Worm (Caenorhabditis elegans) whole organism, L1 larva: ENCODE data around the gene F26G1.10.

Experiments used
- C16A3.4 ChIP-seq: fragments of 150-350 bp; optimal IDR thresholded peaks from 2 replicates; lab custom pipeline; 2014; ENCODE audit warnings: missing biosample characterization, missing genetic modification characterization
- C34B4.2 ChIP-seq: sonication (generic microtip); optimal IDR thresholded peaks from 2 replicates; lab custom pipeline; 2017; ENCODE audit warnings: mild to moderate bottlenecking, missing genetic modification characterization, missing compliant biosample characterization
- F16B12.6 ChIP-seq: fragments of 150-350 bp; optimal IDR thresholded peaks from 2 replicates; lab custom pipeline; 2014; ENCODE audit warnings: missing biosample characterization, missing genetic modification characterization
- Y116A8C.19 ChIP-seq: sonication (generic microtip); optimal IDR thresholded peaks from 2 replicates; lab custom pipeline; 2016; ENCODE audit warnings: missing compliant biosample characterization, missing genetic modification characterization, borderline replicate concordance
- aha-1 ChIP-seq: fragments of 150-350 bp; optimal IDR thresholded peaks from 2 replicates; lab custom pipeline; 2014; ENCODE audit warnings: missing biosample characterization, missing genetic modification characterization
- alr-1 ChIP-seq: fragments of 200-800 bp; sonication (Bioruptor generic); optimal IDR thresholded peaks from 2 replicates; lab custom pipeline; 2018; ENCODE audit warnings: borderline replicate concordance, mild to moderate bottlenecking, missing genetic modification characterization, missing compliant biosample characterization
- blmp-1 ChIP-seq: fragments of 150-350 bp; optimal IDR thresholded peaks from 2 replicates; lab custom pipeline; 2014; ENCODE audit warnings: missing biosample characterization, missing genetic modification characterization
- ceh-8 ChIP-seq: fragments of 200-800 bp; sonication (Bioruptor generic); optimal IDR thresholded peaks from 2 replicates; lab custom pipeline; 2018; ENCODE audit warnings: mild to moderate bottlenecking, missing genetic modification characterization, moderate library complexity, missing compliant biosample characterization
- ceh-82 ChIP-seq, 3 experiments: fragments of 150-350 bp in 1 of 3; sonication (generic microtip) in 2 of 3; optimal IDR thresholded peaks; 2 replicates each; lab custom pipeline; 2014 to 2017; ENCODE audit warnings: missing biosample characterization in 3 of 3, missing genetic modification characterization in 3 of 3
- ceh-88 ChIP-seq: fragments of 200-800 bp; sonication (Bioruptor generic); IDR thresholded peaks from 2 replicates; pipeline ENCODE4 v1.3.6; 2022; ENCODE audit warnings: missing genetic modification characterization, missing compliant biosample characterization
- efl-1 ChIP-seq, 4 experiments: fragments of 150-350 bp; optimal IDR thresholded peaks in 3 of 4; peaks in 1 of 4; 1 replicate in 1 of 4; 2 replicates in 3 of 4; lab custom pipeline; 2014; ENCODE audit warnings: missing biosample characterization in 2 of 4, missing genetic modification characterization in 2 of 4, missing genetic modification reagents in 2 of 4
- elt-3 ChIP-seq, 6 experiments: fragments of 150-350 bp in 1 of 6; sonication (generic microtip); optimal IDR thresholded peaks; 2 replicates each; lab custom pipeline; 2017 to 2018; ENCODE audit warnings: missing biosample characterization in 6 of 6, missing genetic modification characterization in 6 of 6, inconsistent platforms in 1 of 6
- ets-5 ChIP-seq: fragments of 200-800 bp; sonication (Bioruptor generic); IDR thresholded peaks from 2 replicates; pipeline ENCODE4 v1.3.6; 2022; ENCODE audit warnings: missing genetic modification characterization, missing compliant biosample characterization
- fkh-10 ChIP-seq: sonication (generic microtip); optimal IDR thresholded peaks from 2 replicates; lab custom pipeline; 2017; ENCODE audit warnings: missing biosample characterization, missing genetic modification reagents, missing genetic modification characterization
- fkh-4 ChIP-seq: sonication (generic microtip); optimal IDR thresholded peaks from 2 replicates; lab custom pipeline; 2016; ENCODE audit warnings: missing compliant biosample characterization, missing genetic modification characterization, borderline replicate concordance
- fkh-8 ChIP-seq: sonication (generic microtip); optimal IDR thresholded peaks from 2 replicates; lab custom pipeline; 2016; ENCODE audit warnings: mild to moderate bottlenecking, missing genetic modification characterization, missing compliant biosample characterization
- grh-1 ChIP-seq: fragments of 200-800 bp; sonication (Bioruptor generic); IDR thresholded peaks from 2 replicates; pipeline ENCODE4 v1.3.6; 2022; ENCODE audit warnings: missing genetic modification reagents, missing genetic modification characterization, missing compliant biosample characterization
- hpl-2 ChIP-seq: fragments of 150-350 bp; optimal IDR thresholded peaks from 2 replicates; lab custom pipeline; 2014; ENCODE audit warnings: missing biosample characterization, missing genetic modification reagents, missing genetic modification characterization
- irx-1 ChIP-seq: sonication (generic microtip); optimal IDR thresholded peaks from 2 replicates; lab custom pipeline; 2016; ENCODE audit warnings: missing genetic modification characterization, missing compliant biosample characterization
- jun-1 ChIP-seq: fragments of 150-350 bp; optimal IDR thresholded peaks from 2 replicates; lab custom pipeline; 2014; ENCODE audit warnings: missing biosample characterization, missing genetic modification reagents, missing genetic modification characterization
- lin-13 ChIP-seq: fragments of 150-350 bp; optimal IDR thresholded peaks from 2 replicates; lab custom pipeline; 2014; ENCODE audit warnings: missing biosample characterization, missing genetic modification reagents, missing genetic modification characterization
- lin-14 ChIP-seq: fragments of 200-800 bp; sonication (Bioruptor generic); optimal IDR thresholded peaks from 2 replicates; lab custom pipeline; 2018; ENCODE audit warnings: mild to moderate bottlenecking, missing genetic modification characterization, moderate library complexity, missing compliant biosample characterization
- lin-35 ChIP-seq, 2 experiments: fragments of 150-350 bp; optimal IDR thresholded peaks; 2 replicates each; lab custom pipeline; 2014; ENCODE audit warnings: missing biosample characterization in 2 of 2, missing genetic modification characterization in 2 of 2, missing genetic modification reagents in 2 of 2
- lin-39 ChIP-seq: fragments of 150-350 bp; optimal IDR thresholded peaks from 2 replicates; lab custom pipeline; 2014; ENCODE audit warnings: missing biosample characterization, missing genetic modification reagents, missing genetic modification characterization
- lir-3 ChIP-seq: sonication (generic microtip); optimal IDR thresholded peaks from 2 replicates; lab custom pipeline; 2016; ENCODE audit warnings: mild to moderate bottlenecking, missing genetic modification characterization, moderate library complexity, missing compliant biosample characterization; ENCODE audit not compliant: poor library complexity
- lsy-2 ChIP-seq, 2 experiments: fragments of 150-350 bp; optimal IDR thresholded peaks; 2 replicates each; lab custom pipeline; 2014; ENCODE audit warnings: missing biosample characterization in 2 of 2, missing genetic modification characterization in 2 of 2
- mab-9 ChIP-seq: fragments of 200-800 bp; sonication (Bioruptor generic); IDR thresholded peaks from 2 replicates; pipeline ENCODE4 v1.3.6; 2022; ENCODE audit warnings: missing genetic modification reagents, missing genetic modification characterization, missing compliant biosample characterization
- mef-2 ChIP-seq: fragments of 150-350 bp; optimal IDR thresholded peaks from 2 replicates; lab custom pipeline; 2014; ENCODE audit warnings: missing biosample characterization, missing genetic modification characterization
- mep-1 ChIP-seq: fragments of 150-350 bp; optimal IDR thresholded peaks from 2 replicates; lab custom pipeline; 2014; ENCODE audit warnings: missing biosample characterization, missing genetic modification characterization
- nhr-19 ChIP-seq: fragments of 200-800 bp; sonication (Bioruptor generic); conservative IDR thresholded peaks from 2 replicates; pipeline ENCODE4 v1.3.6; 2022; ENCODE audit warnings: missing genetic modification characterization, missing compliant biosample characterization
- nhr-20 ChIP-seq: sonication (generic microtip); optimal IDR thresholded peaks from 2 replicates; lab custom pipeline; 2016; ENCODE audit warnings: mild to moderate bottlenecking, missing genetic modification characterization, missing compliant biosample characterization
- nhr-71 ChIP-seq: sonication (generic microtip); optimal IDR thresholded peaks from 2 replicates; lab custom pipeline; 2016; ENCODE audit warnings: mild to moderate bottlenecking, missing genetic modification characterization, moderate library complexity, missing compliant biosample characterization
- nhr-77 ChIP-seq: fragments of 150-350 bp; optimal IDR thresholded peaks from 2 replicates; lab custom pipeline; 2014; ENCODE audit warnings: missing biosample characterization, missing genetic modification characterization
- nhr-85 ChIP-seq: sonication (generic microtip); peaks from one replicate; lab custom pipeline; 2016; ENCODE audit warnings: missing genetic modification characterization, inconsistent platforms, missing compliant biosample characterization
- pqm-1 ChIP-seq: sonication (generic microtip); optimal IDR thresholded peaks from 3 replicates; lab custom pipeline; 2017; ENCODE audit warnings: missing biosample characterization, missing genetic modification characterization
- skn-1 ChIP-seq: fragments of 150-350 bp; optimal IDR thresholded peaks from 2 replicates; lab custom pipeline; 2014; ENCODE audit warnings: missing biosample characterization, missing genetic modification characterization
- snu-23 ChIP-seq: sonication (generic microtip); optimal IDR thresholded peaks from 2 replicates; lab custom pipeline; 2016; ENCODE audit warnings: missing genetic modification characterization, missing compliant biosample characterization
- unc-98 ChIP-seq: fragments of 200-800 bp; sonication (Bioruptor generic); IDR thresholded peaks from 2 replicates; pipeline ENCODE4 v1.3.6; 2022; ENCODE audit warnings: missing genetic modification characterization, missing compliant biosample characterization
- xbp-1 ChIP-seq: sonication (generic microtip); optimal IDR thresholded peaks from 2 replicates; lab custom pipeline; 2016; ENCODE audit warnings: missing genetic modification characterization, missing compliant biosample characterization
- zip-4 ChIP-seq: fragments of 200-800 bp; sonication (Bioruptor generic); optimal IDR thresholded peaks from 2 replicates; lab custom pipeline; 2018; ENCODE audit warnings: mild to moderate bottlenecking, missing genetic modification characterization, moderate library complexity, missing compliant biosample characterization

F26G1.10 gene

ce11 chrII:4762574-4763285 lies 11.5 kb upstream of the F26G1.10 start, which contains the start of gene F26G1.2:
F26G1.2 (plus strand) TSS chrII:4763081.
- TF ChIP-seq nhr-20 (tag; lab: Kevin White, UChicago) (peak; percentile 53), grh-1 (GFP tag; lab: Robert Waterston, UW) (peak; percentile 25; the same call in 1 of the 2 replicates), lin-14 (peak; percentile 8), blmp-1 (tag; lab: Kevin White, UChicago) (peak; percentile 51), elt-3 (tag; optimal IDR thresholded peaks at IDR 0.05; lab: Kevin White, UChicago) (peak in 1 of 6 experiments; percentile 69), lin-13 (GFP tag; lab: Kevin White, UChicago) (no peak), fkh-10 (GFP tag; lab: Kevin White, UChicago) (no peak), efl-1 (optimal IDR thresholded peaks at IDR 0.05; lab: Kevin White, UChicago) (no peak), efl-1 (GFP tag; optimal IDR thresholded peaks at IDR 0.05 in 1 of 2; lab: Kevin White, UChicago) (peak in 1 of 2 experiments; percentile 90), lin-35 (GFP tag; optimal IDR thresholded peaks at IDR 0.05; lab: Kevin White, UChicago) (peak in 1 of 2 experiments; percentile 32), ceh-82 (tag; optimal IDR thresholded peaks at IDR 0.05; lab: Kevin White, UChicago) (no peak), jun-1 (tag; lab: Kevin White, UChicago) (no peak), lsy-2 (tag; optimal IDR thresholded peaks at IDR 0.05; lab: Kevin White, UChicago) (peak in 1 of 2 experiments; percentile 24), fkh-8 (tag; lab: Kevin White, UChicago) (peak; percentile 32), xbp-1 (tag; lab: Kevin White, UChicago) (peak; percentile 36), unc-98 (GFP tag; lab: Robert Waterston, UW) (no peak), nhr-85 (tag; lab: Kevin White, UChicago) (peak; percentile 84), snu-23 (peak; percentile 11), nhr-71 (tag; lab: Kevin White, UChicago) (peak; percentile 50), nhr-77 (no peak)
- TF ChIP-seq, all 84 proteins: peak for 13

ce11 chrII:4766284-4766683 lies 7.9 kb upstream of the F26G1.10 start, which contains the start of gene ttm-2:
ttm-2 (minus strand) TSS chrII:4766384.
- TF ChIP-seq mab-9 (no peak), lin-39 (tag; lab: Kevin White, UChicago) (no peak), ceh-8 (GFP tag; lab: Kevin White, UChicago) (no peak), lin-13 (GFP tag; lab: Kevin White, UChicago) (no peak), F16B12.6 (tag; lab: Kevin White, UChicago) (no peak), ceh-88 (GFP tag; lab: Robert Waterston, UW) (no peak), lir-3 (tag; lab: Kevin White, UChicago) (no peak), mef-2 (tag; lab: Kevin White, UChicago) (no peak), Y116A8C.19 (no peak), mep-1 (tag; lab: Kevin White, UChicago) (no peak), zip-4 (GFP tag; lab: Kevin White, UChicago) (no peak), ets-5 (GFP tag; lab: Robert Waterston, UW) (no peak), nhr-19 (GFP tag; lab: Robert Waterston, UW) (no peak), hpl-2 (GFP tag; lab: Kevin White, UChicago) (no peak), grh-1 (GFP tag; lab: Robert Waterston, UW) (no peak)

- no peak for TF ChIP-seq alr-1 (tag; lab: Kevin White, UChicago)
- no peak for TF ChIP-seq lin-35 (GFP tag; optimal IDR thresholded peaks at IDR 0.05; lab: Kevin White, UChicago)
- TF ChIP-seq nhr-19 (GFP tag; lab: Robert Waterston, UW): no peak
- TF ChIP-seq mef-2 (tag; lab: Kevin White, UChicago): no peak
- TF ChIP-seq aha-1 (tag; lab: Kevin White, UChicago): no peak
- peak; percentile 80 for TF ChIP-seq lin-14
- TF ChIP-seq efl-1 (optimal IDR thresholded peaks at IDR 0.05; lab: Kevin White, UChicago): no peak
- no peak for TF ChIP-seq efl-1 (GFP tag; optimal IDR thresholded peaks at IDR 0.05 in 1 of 2; lab: Kevin White, UChicago)
- TF ChIP-seq C34B4.2 (tag; lab: Kevin White, UChicago): no peak
- peak; percentile 78 for TF ChIP-seq nhr-85 (tag; lab: Kevin White, UChicago)
- TF ChIP-seq C16A3.4 (tag; lab: Kevin White, UChicago): no peak
- no peak for TF ChIP-seq skn-1 (tag; lab: Kevin White, UChicago)
- TF ChIP-seq mep-1 (tag; lab: Kevin White, UChicago): peak; percentile 3
- no peak for TF ChIP-seq irx-1 (tag; lab: Kevin White, UChicago)
- TF ChIP-seq fkh-4 (tag; lab: Kevin White, UChicago): no peak
- TF ChIP-seq nhr-20 (tag; lab: Kevin White, UChicago): peak; percentile 7
- TF ChIP-seq blmp-1 (tag; lab: Kevin White, UChicago): peak; percentile 48
- no peak for TF ChIP-seq pqm-1 (tag; lab: Kevin White, UChicago)
Observed at ce11 chrII:4767612-4768011, 6.6 kb upstream of the F26G1.10 start.
